Fruit fly (Drosophila melanogaster): ENCODE data around the gene Strip.
A peak's percentile ranks its signal among the peaks of the same experiment; 100 is the strongest.

Strip gene

dm6 chr3L:3300345-3300744 lies 28.3 kb downstream of the Strip start:
- TF ChIP-seq fru (GFP tag; optimal IDR thresholded peaks at IDR 0.05) (peak; percentile 31), Hr83 (GFP tag; optimal IDR thresholded peaks at IDR 0.05; ENCODE audit: poor library complexity, severe bottlenecking) (no peak), tai (GFP tag; optimal IDR thresholded peaks at IDR 0.05) (no peak), ey (GFP tag; optimal IDR thresholded peaks at IDR 0.05) (peak; percentile 50), CG9705 (GFP tag; optimal IDR thresholded peaks at IDR 0.05) (no peak), HLH106 (tag; optimal IDR thresholded peaks at IDR 0.05) (peak; percentile 63), jim (GFP tag; optimal IDR thresholded peaks at IDR 0.05) (no peak), dsf (GFP tag; optimal IDR thresholded peaks at IDR 0.05; ENCODE audit: borderline replicate concordance) (no peak), Hr78 (GFP tag; optimal IDR thresholded peaks at IDR 0.05) (no peak), pan (optimal IDR thresholded peaks at IDR 0.05) (no peak), usp (GFP tag; optimal IDR thresholded peaks at IDR 0.05) (no peak), Dif (GFP tag; optimal IDR thresholded peaks at IDR 0.05; ENCODE audit: partially characterized antibody) (no peak), dl (GFP tag; optimal IDR thresholded peaks at IDR 0.05; ENCODE audit: insufficient read depth in 1 of 2, partially characterized antibody in 2 of 2) (no peak), foxo (GFP tag; optimal IDR thresholded peaks at IDR 0.05) (peak in 1 of 2 experiments; percentile 48), rgr (GFP tag; optimal IDR thresholded peaks at IDR 0.05) (no peak), GATAd (GFP tag; optimal IDR thresholded peaks at IDR 0.05) (no peak), Myc (optimal IDR thresholded peaks at IDR 0.05) (no peak), OdsH (GFP tag; optimal IDR thresholded peaks at IDR 0.05) (peak; percentile 49), Vsx2 (GFP tag; optimal IDR thresholded peaks at IDR 0.05; ENCODE audit: partially characterized antibody) (no peak), br (GFP tag; optimal IDR thresholded peaks at IDR 0.05) (peak; percentile 41), Mio (GFP tag; optimal IDR thresholded peaks at IDR 0.05) (no peak), h (GFP tag; optimal IDR thresholded peaks at IDR 0.05) (peak; percentile 83), Sp1 (GFP tag; optimal IDR thresholded peaks at IDR 0.05) (peak; percentile 47), Hnf4 (GFP tag; optimal IDR thresholded peaks at IDR 0.05) (no peak), sage (GFP tag; optimal IDR thresholded peaks at IDR 0.05) (peak; percentile 17), Jra (GFP tag; optimal IDR thresholded peaks at IDR 0.05) (no peak), Rel (GFP tag; optimal IDR thresholded peaks at IDR 0.05) (no peak), Rel (tag; optimal IDR thresholded peaks at IDR 0.05) (no peak), sv (GFP tag; optimal IDR thresholded peaks at IDR 0.05) (peak; percentile 25), woc (GFP tag; optimal IDR thresholded peaks at IDR 0.05) (peak; percentile 52), psq (GFP tag; optimal IDR thresholded peaks at IDR 0.05) (peak; percentile 20), CrebA (GFP tag; optimal IDR thresholded peaks at IDR 0.05; ENCODE audit: borderline replicate concordance) (no peak), CG32264 (GFP tag; optimal IDR thresholded peaks at IDR 0.05) (peak; percentile 42), Dfd (GFP tag; optimal IDR thresholded peaks at IDR 0.05) (no peak), Abd-B (GFP tag; optimal IDR thresholded peaks at IDR 0.05) (no peak), lola (GFP tag; optimal IDR thresholded peaks at IDR 0.05) (no peak), N (GFP tag; optimal IDR thresholded peaks at IDR 0.05) (no peak), dmrt93B (GFP tag; optimal IDR thresholded peaks at IDR 0.05) (peak; percentile 38), brk (GFP tag; optimal IDR thresholded peaks at IDR 0.05) (no peak)

dm6 chr3L:3291159-3291558 lies 37.5 kb downstream of the Strip start, which contains the start of gene CG12009:
TSS of gene CG12009 (plus strand) at chr3L:3291459.
- TF ChIP-seq Hr78 (GFP tag; optimal IDR thresholded peaks at IDR 0.05) = no peak
- TF ChIP-seq h (GFP tag; optimal IDR thresholded peaks at IDR 0.05) = no peak
- no peak for TF ChIP-seq ey (GFP tag; optimal IDR thresholded peaks at IDR 0.05)
- TF ChIP-seq brk (GFP tag; optimal IDR thresholded peaks at IDR 0.05) = no peak
- no peak for TF ChIP-seq pan (optimal IDR thresholded peaks at IDR 0.05)
- no peak for TF ChIP-seq Hr83 (GFP tag; optimal IDR thresholded peaks at IDR 0.05; ENCODE audit: poor library complexity, severe bottlenecking)
- no peak for TF ChIP-seq Sp1 (GFP tag; optimal IDR thresholded peaks at IDR 0.05)
- no peak for TF ChIP-seq CG32264 (GFP tag; optimal IDR thresholded peaks at IDR 0.05)
- TF ChIP-seq dl (GFP tag; optimal IDR thresholded peaks at IDR 0.05; ENCODE audit: insufficient read depth in 1 of 2, partially characterized antibody in 2 of 2) = no peak
- TF ChIP-seq lola (GFP tag; optimal IDR thresholded peaks at IDR 0.05) = no peak
- no peak for TF ChIP-seq Vsx2 (GFP tag; optimal IDR thresholded peaks at IDR 0.05; ENCODE audit: partially characterized antibody)

- TF ChIP-seq Myc (optimal IDR thresholded peaks at IDR 0.05) (peak; percentile 8), CG32264 (GFP tag; optimal IDR thresholded peaks at IDR 0.05) (no peak), OdsH (GFP tag; optimal IDR thresholded peaks at IDR 0.05) (no peak), lola (GFP tag; optimal IDR thresholded peaks at IDR 0.05) (no peak), usp (GFP tag; optimal IDR thresholded peaks at IDR 0.05) (no peak), Rel (GFP tag; optimal IDR thresholded peaks at IDR 0.05) (no peak), Rel (tag; optimal IDR thresholded peaks at IDR 0.05) (no peak), Vsx2 (GFP tag; optimal IDR thresholded peaks at IDR 0.05; ENCODE audit: partially characterized antibody) (no peak), Jra (GFP tag; optimal IDR thresholded peaks at IDR 0.05) (no peak), br (GFP tag; optimal IDR thresholded peaks at IDR 0.05) (no peak), tai (GFP tag; optimal IDR thresholded peaks at IDR 0.05) (no peak), rgr (GFP tag; optimal IDR thresholded peaks at IDR 0.05) (no peak), sv (GFP tag; optimal IDR thresholded peaks at IDR 0.05) (no peak), CG9705 (GFP tag; optimal IDR thresholded peaks at IDR 0.05) (no peak), Dfd (GFP tag; optimal IDR thresholded peaks at IDR 0.05) (no peak), HLH106 (tag; optimal IDR thresholded peaks at IDR 0.05) (peak; percentile 9), Hnf4 (GFP tag; optimal IDR thresholded peaks at IDR 0.05) (no peak), foxo (GFP tag; optimal IDR thresholded peaks at IDR 0.05) (peak in 1 of 2 experiments; percentile 4)
Observed at dm6 chr3L:3288414-3288813, 40.3 kb downstream of the Strip start.

All from whole organism, wandering third instar larva.